Fruit fly (Drosophila melanogaster) whole organism, embryonic: Measurements from ENCODE around the gene CG31191.
A peak's percentile ranks its signal among the peaks of the same experiment; 100 is the strongest.

ENCODE experiments used
- Awh ChIP-seq: fragments of 200-800 bp; sonication (Bioruptor generic); IDR thresholded peaks from 2 replicates; pipeline ENCODE4, ENCODE4 v1.3.6; 2022; ENCODE audit warnings: missing biosample characterization, missing genetic modification characterization
- B-H1 ChIP-seq: fragments of 200-800 bp; sonication (Bioruptor generic); IDR thresholded peaks from 3 replicates; pipeline ENCODE4 v1.3.6; 2022; ENCODE audit warnings: missing biosample characterization, missing genetic modification characterization
- Bdp1 ChIP-seq: fragments of 200-800 bp; sonication (Bioruptor generic); optimal IDR thresholded peaks from 3 replicates; lab custom pipeline; 2016; ENCODE audit warnings: missing biosample characterization, missing genetic modification characterization
- CG10267 ChIP-seq: fragments of 200-800 bp; sonication (Bioruptor generic); optimal IDR thresholded peaks from 2 replicates; lab custom pipeline; 2018; ENCODE audit warnings: missing biosample characterization, mild to moderate bottlenecking, missing genetic modification characterization, moderate library complexity
- CG12071 ChIP-seq: fragments of 200-800 bp; sonication (Bioruptor generic); optimal IDR thresholded peaks from 3 replicates; lab custom pipeline; 2018; ENCODE audit warnings: missing biosample characterization, mild to moderate bottlenecking, missing genetic modification characterization
- CG12104 ChIP-seq: fragments of 200-800 bp; sonication (Bioruptor generic); optimal IDR thresholded peaks from 3 replicates; lab custom pipeline; 2016; ENCODE audit warnings: missing biosample characterization, missing genetic modification characterization
- CG12744 ChIP-seq: fragments of 200-800 bp; sonication (Bioruptor generic); optimal IDR thresholded peaks from 2 replicates; lab custom pipeline; 2016; ENCODE audit warnings: missing biosample characterization, missing genetic modification characterization
- CG13123 ChIP-seq: fragments of 200-800 bp; sonication (Bioruptor generic); optimal IDR thresholded peaks from 2 replicates; lab custom pipeline; 2016; ENCODE audit warnings: missing biosample characterization, missing genetic modification characterization
- CG14710 ChIP-seq: fragments of 200-800 bp; sonication (Bioruptor generic); optimal IDR thresholded peaks from 3 replicates; lab custom pipeline; 2019; ENCODE audit warnings: missing biosample characterization, mild to moderate bottlenecking, missing genetic modification characterization, moderate library complexity
- CG1647 ChIP-seq: fragments of 200-800 bp; sonication (Bioruptor generic); optimal IDR thresholded peaks from 3 replicates; lab custom pipeline; 2016; ENCODE audit warnings: missing biosample characterization, missing genetic modification characterization
- CG16779 ChIP-seq: fragments of 200-800 bp; sonication (Bioruptor generic); IDR thresholded peaks from 2 replicates; pipeline ENCODE4 v1.3.6; 2022; ENCODE audit warnings: missing biosample characterization, missing genetic modification characterization
- CG17385 ChIP-seq: fragments of 200-800 bp; sonication (Bioruptor generic); optimal IDR thresholded peaks from 3 replicates; lab custom pipeline; 2018; ENCODE audit warnings: missing biosample characterization, mild to moderate bottlenecking, missing genetic modification characterization
- CG17612 ChIP-seq: fragments of 200-800 bp; sonication (Bioruptor generic); IDR thresholded peaks from 2 replicates; pipeline ENCODE4 v1.3.6; 2022; ENCODE audit warnings: missing biosample characterization, missing genetic modification characterization
- CG18011 ChIP-seq: fragments of 200-800 bp; sonication (Bioruptor generic); optimal IDR thresholded peaks from 2 replicates; lab custom pipeline; 2017; ENCODE audit warnings: missing biosample characterization, missing genetic modification characterization, mild to moderate bottlenecking, moderate library complexity, missing genotype
- CG18262 ChIP-seq: fragments of 200-800 bp; optimal IDR thresholded peaks from 3 replicates; lab custom pipeline; 2019; ENCODE audit warnings: missing biosample characterization, mild to moderate bottlenecking, missing genetic modification characterization, moderate library complexity
- CG4328 ChIP-seq: fragments of 200-800 bp; sonication (Bioruptor generic); optimal IDR thresholded peaks from 3 replicates; lab custom pipeline; 2017; ENCODE audit warnings: missing biosample characterization, missing genetic modification reagents, missing genetic modification characterization
- CG4707 ChIP-seq: fragments of 200-800 bp; sonication (Bioruptor generic); optimal IDR thresholded peaks from 2 replicates; lab custom pipeline; 2018; ENCODE audit warnings: missing biosample characterization, mild to moderate bottlenecking, missing genetic modification characterization, moderate library complexity
- CG7357 ChIP-seq: fragments of 200-800 bp; sonication (Bioruptor generic); IDR thresholded peaks from 3 replicates; pipeline ENCODE4 v1.3.6; 2022; ENCODE audit warnings: missing biosample characterization, missing genetic modification characterization
- CG7839 ChIP-seq: fragments of 200-800 bp; sonication (Bioruptor generic); optimal IDR thresholded peaks from 3 replicates; lab custom pipeline; 2018; ENCODE audit warnings: missing biosample characterization, mild to moderate bottlenecking, missing genetic modification characterization, moderate library complexity
- CG9727 ChIP-seq: fragments of 200-800 bp; sonication (Bioruptor generic); optimal IDR thresholded peaks from 3 replicates; lab custom pipeline; 2017; ENCODE audit warnings: missing biosample characterization, mild to moderate bottlenecking, missing genetic modification characterization
- Hmx ChIP-seq: fragments of 200-800 bp; sonication (Bioruptor generic); optimal IDR thresholded peaks from 2 replicates; lab custom pipeline; 2016; ENCODE audit warnings: missing biosample characterization, missing genetic modification characterization
- Hr3 ChIP-seq: fragments of 200-800 bp; sonication (Bioruptor generic); optimal IDR thresholded peaks from 3 replicates; lab custom pipeline; 2016; ENCODE audit warnings: missing biosample characterization, missing genetic modification characterization
- Lim3 ChIP-seq: fragments of 200-800 bp; sonication (Bioruptor generic); IDR thresholded peaks from 2 replicates; pipeline ENCODE4 v1.3.6; 2022; ENCODE audit warnings: missing biosample characterization, missing genetic modification characterization
- Nf-YC ChIP-seq: fragments of 200-800 bp; optimal IDR thresholded peaks from 3 replicates; lab custom pipeline; 2019; ENCODE audit warnings: missing biosample characterization, mild to moderate bottlenecking, missing genetic modification characterization, moderate library complexity
- Side ChIP-seq: fragments of 200-800 bp; sonication (Bioruptor generic); optimal IDR thresholded peaks from 2 replicates; lab custom pipeline; 2016; ENCODE audit warnings: missing biosample characterization, missing genetic modification characterization
- Taf1 ChIP-seq: fragments of 200-800 bp; sonication (Bioruptor generic); IDR thresholded peaks from 2 replicates; pipeline ENCODE4 v1.3.6; 2022; ENCODE audit warnings: missing biosample characterization, missing genetic modification characterization
- abd-A ChIP-seq: fragments of 200-800 bp; sonication (Bioruptor generic); optimal IDR thresholded peaks from 3 replicates; lab custom pipeline; 2019; ENCODE audit warnings: missing biosample characterization, mild to moderate bottlenecking, missing genetic modification characterization, moderate library complexity
- amos ChIP-seq: fragments of 200-800 bp; sonication (Bioruptor generic); IDR thresholded peaks from 2 replicates; pipeline ENCODE4 v1.3.6; 2022; ENCODE audit warnings: missing biosample characterization, missing genetic modification characterization; ENCODE audit not compliant: partially characterized antibody
- ara ChIP-seq: fragments of 200-800 bp; sonication (Bioruptor generic); IDR thresholded peaks from 2 replicates; pipeline ENCODE4 v1.3.6; 2022; ENCODE audit warnings: missing biosample characterization, missing genetic modification characterization
- bcd ChIP-seq: fragments of 200-800 bp; sonication (Bioruptor generic); optimal IDR thresholded peaks from 2 replicates; lab custom pipeline; 2017; ENCODE audit warnings: missing biosample characterization, mild to moderate bottlenecking, missing genetic modification characterization
- br ChIP-seq: fragments of >200 bp; optimal IDR thresholded peaks from 2 replicates; lab custom pipeline; 2017
- chm ChIP-seq: fragments of 200-800 bp; sonication (Bioruptor generic); IDR thresholded peaks from 2 replicates; pipeline ENCODE4 v1.3.6; 2022; ENCODE audit warnings: missing biosample characterization, missing genetic modification characterization
- corto ChIP-seq: fragments of 200-800 bp; sonication (Bioruptor generic); optimal IDR thresholded peaks from 2 replicates; lab custom pipeline; 2016; ENCODE audit warnings: missing biosample characterization, mild to moderate bottlenecking, missing genetic modification characterization, moderate library complexity
- croc ChIP-seq: fragments of 200-800 bp; sonication (Bioruptor generic); conservative IDR thresholded peaks from 3 replicates; pipeline ENCODE4 v1.3.6; 2022; ENCODE audit warnings: missing biosample characterization, missing genetic modification characterization
- dan ChIP-seq: fragments of 200-800 bp; sonication (Bioruptor generic); IDR thresholded peaks from 2 replicates; pipeline ENCODE4 v1.3.6; 2022; ENCODE audit warnings: missing biosample characterization, missing genetic modification characterization
- danr ChIP-seq: fragments of 200-800 bp; sonication (Bioruptor generic); IDR thresholded peaks from 2 replicates; pipeline ENCODE4 v1.3.6; 2022; ENCODE audit warnings: missing biosample characterization, missing genetic modification characterization
- dati ChIP-seq: fragments of 200-800 bp; sonication (Bioruptor generic); IDR thresholded peaks from 2 replicates; pipeline ENCODE4 v1.3.6; 2022; ENCODE audit warnings: missing biosample characterization, missing genetic modification characterization
- ewg ChIP-seq: fragments of 200-800 bp; sonication (Bioruptor generic); optimal IDR thresholded peaks from 3 replicates; lab custom pipeline; 2017; ENCODE audit warnings: mild to moderate bottlenecking, missing biosample characterization, missing genetic modification reagents, missing genetic modification characterization
- fd102C ChIP-seq: fragments of 200-800 bp; sonication (Bioruptor generic); optimal IDR thresholded peaks from 2 replicates; lab custom pipeline; 2018; ENCODE audit warnings: missing biosample characterization, mild to moderate bottlenecking, missing genetic modification characterization, moderate library complexity
- fd3F ChIP-seq: fragments of 200-800 bp; sonication (Bioruptor generic); optimal IDR thresholded peaks from 2 replicates; lab custom pipeline; 2018; ENCODE audit warnings: missing biosample characterization, mild to moderate bottlenecking, missing genetic modification characterization, moderate library complexity
- ind ChIP-seq: fragments of 200-800 bp; sonication (Bioruptor generic); optimal IDR thresholded peaks from 3 replicates; lab custom pipeline; 2016; ENCODE audit warnings: missing biosample characterization, missing genetic modification characterization
- inv ChIP-seq: fragments of 200-800 bp; sonication (Bioruptor generic); IDR thresholded peaks from 2 replicates; pipeline ENCODE4 v1.3.6; 2022; ENCODE audit warnings: missing biosample characterization, missing genetic modification characterization; ENCODE audit not compliant: partially characterized antibody
- pan ChIP-seq, 4 experiments: fragments of >200 bp in 3 of 4; fragments of 200-800 bp in 1 of 4; sonication (Bioruptor generic) in 1 of 4; optimal IDR thresholded peaks in 3 of 4; IDR thresholded peaks in 1 of 4; 2 replicates each; pipeline versions ENCODE4 v1.3.6 to Lab custom; 2017 to 2022; ENCODE audit warnings: missing biosample characterization in 2 of 4, missing genetic modification characterization in 2 of 4, mixed read lengths in 1 of 4
- sim ChIP-seq: fragments of 200-800 bp; sonication (Bioruptor generic); IDR thresholded peaks from 2 replicates; pipeline ENCODE4 v1.3.6; 2022; ENCODE audit warnings: missing biosample characterization, missing genetic modification characterization
- sna ChIP-seq: fragments of 200-800 bp; sonication (Bioruptor generic); IDR thresholded peaks from 2 replicates; pipeline ENCODE4 v1.3.6; 2022; ENCODE audit warnings: missing biosample characterization, missing genetic modification characterization; ENCODE audit not compliant: partially characterized antibody
- sob ChIP-seq: fragments of 200-800 bp; sonication (Bioruptor generic); IDR thresholded peaks from 2 replicates; pipeline ENCODE4 v1.3.6; 2022; ENCODE audit warnings: missing biosample characterization, missing genetic modification characterization
- sug ChIP-seq: fragments of 200-800 bp; optimal IDR thresholded peaks from 2 replicates; lab custom pipeline; 2019; ENCODE audit warnings: missing biosample characterization, mild to moderate bottlenecking, missing genetic modification characterization, moderate library complexity
- trem ChIP-seq: fragments of 200-800 bp; optimal IDR thresholded peaks from 3 replicates; lab custom pipeline; 2019; ENCODE audit warnings: missing biosample characterization, mild to moderate bottlenecking, missing genetic modification characterization, moderate library complexity
- zen ChIP-seq: fragments of 200-800 bp; sonication (Bioruptor generic); optimal IDR thresholded peaks from 3 replicates; lab custom pipeline; 2018; ENCODE audit warnings: missing biosample characterization, mild to moderate bottlenecking, missing genetic modification characterization, moderate library complexity
- zen2 ChIP-seq: fragments of 200-800 bp; sonication (Bioruptor generic); IDR thresholded peaks from 3 replicates; pipeline ENCODE4 v1.3.6; 2022; ENCODE audit warnings: missing biosample characterization, missing genetic modification characterization; ENCODE audit not compliant: partially characterized antibody
- zf30C ChIP-seq: fragments of 200-800 bp; sonication (Bioruptor generic); optimal IDR thresholded peaks from 3 replicates; lab custom pipeline; 2018; ENCODE audit warnings: missing biosample characterization, mild to moderate bottlenecking, missing genetic modification characterization

The CG31191 gene

DNA sequence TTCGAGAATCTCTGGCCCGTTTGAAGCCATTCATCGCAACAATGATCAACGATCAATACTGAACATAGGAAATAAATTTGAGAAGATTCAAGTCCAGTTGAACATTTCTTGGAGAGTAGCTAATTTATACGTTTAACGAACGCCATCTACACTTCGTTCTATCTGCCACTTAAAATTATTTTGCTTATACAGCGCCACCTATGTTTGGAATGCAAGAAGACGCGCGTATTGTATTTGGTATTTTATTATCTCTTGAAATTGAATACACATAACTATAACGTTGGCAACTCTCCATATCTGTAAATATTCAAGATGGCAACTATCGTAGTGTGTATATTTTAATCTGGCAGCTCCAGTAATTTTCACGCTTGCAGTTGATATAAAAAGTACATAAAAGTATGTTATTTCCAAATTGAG is 2.7 kb upstream of the CG31191 start (continued):
- TF ChIP-seq CG14710 (tag; lab: Kevin White, UChicago), result no peak
- no peak for TF ChIP-seq CG12071 (GFP tag; lab: Kevin White, UChicago)
- TF ChIP-seq zf30C (GFP tag; lab: Kevin White, UChicago), result no peak
- TF ChIP-seq CG18011, result no peak
- peak; percentile 41 for TF ChIP-seq sug
- TF ChIP-seq Hmx (GFP tag; lab: Kevin White, UChicago), result no peak
- TF ChIP-seq sob (GFP tag; lab: Robert Waterston, UW), result peak; percentile 66
- peak; percentile 39 for TF ChIP-seq Side (GFP tag; lab: Kevin White, UChicago)
- TF ChIP-seq ara (GFP tag; lab: Robert Waterston, UW), result no peak
- TF ChIP-seq abd-A (tag; lab: Kevin White, UChicago), result no peak
- TF ChIP-seq zen2 (GFP tag; lab: Robert Waterston, UW), result no peak
- TF ChIP-seq CG9727 (GFP tag; lab: Kevin White, UChicago), result no peak
- TF ChIP-seq Lim3 (GFP tag; lab: Robert Waterston, UW), result no peak
- TF ChIP-seq CG17385 (GFP tag; lab: Kevin White, UChicago), result no peak
- peak; percentile 12 for TF ChIP-seq CG7839
- TF ChIP-seq zen (tag; lab: Kevin White, UChicago), result peak; percentile 15
- no peak for TF ChIP-seq danr
- TF ChIP-seq br (lab: Kevin White, UChicago), result no peak
- TF ChIP-seq ewg, result no peak
- no peak for TF ChIP-seq dan (GFP tag; lab: Robert Waterston, UW)
- TF ChIP-seq Nf-YC (tag; lab: Kevin White, UChicago), result no peak
- TF ChIP-seq ind (GFP tag; lab: Kevin White, UChicago), result peak; percentile 20
- TF ChIP-seq trem (tag; lab: Kevin White, UChicago), result peak; percentile 47
- no peak for TF ChIP-seq CG13123 (GFP tag; lab: Kevin White, UChicago)
- TF ChIP-seq Bdp1 (GFP tag; lab: Kevin White, UChicago), result no peak
- 0 out of 2 replicates have a peak, but pooled peaks have one; percentile 9 for TF ChIP-seq Awh (GFP tag; lab: Robert Waterston, UW)
- TF ChIP-seq CG12744 (GFP tag; lab: Kevin White, UChicago), result peak; percentile 39
- 0 out of 2 replicates have a peak, but pooled peaks have one; percentile 39 for TF ChIP-seq Taf1 (GFP tag; lab: Robert Waterston, UW)
- TF ChIP-seq inv (GFP tag; lab: Robert Waterston, UW), result no peak
- no peak for TF ChIP-seq corto (GFP tag; lab: Kevin White, UChicago)
- TF ChIP-seq dati (GFP tag; lab: Robert Waterston, UW), result no peak
- TF ChIP-seq chm (GFP tag; lab: Robert Waterston, UW), result no peak
- TF ChIP-seq CG16779 (GFP tag; lab: Robert Waterston, UW), result no peak
- no peak for TF ChIP-seq pan (optimal IDR thresholded peaks at IDR 0.05; lab: Kevin White, UChicago)
- TF ChIP-seq pan (GFP tag; optimal IDR thresholded peaks at IDR 0.05 in 1 of 2, IDR thresholded peaks at IDR 0.05 in 1 of 2), result peak in 1 of 2 experiments; percentile 33
- no peak for TF ChIP-seq fd3F
- TF ChIP-seq CG12104, result no peak
- TF ChIP-seq CG10267, result peak; percentile 56
- no peak for TF ChIP-seq CG1647 (GFP tag; lab: Kevin White, UChicago)
- TF ChIP-seq B-H1 (GFP tag; lab: Robert Waterston, UW), result no peak
- no peak for TF ChIP-seq CG4328
- TF ChIP-seq CG18262 (tag; lab: Kevin White, UChicago), result no peak
- TF ChIP-seq CG4707 (GFP tag; lab: Kevin White, UChicago), result no peak
- no peak for TF ChIP-seq Hr3 (GFP tag; lab: Kevin White, UChicago)
- TF ChIP-seq bcd (GFP tag; lab: Kevin White, UChicago), result peak; percentile 26
- TF ChIP-seq CG17612 (GFP tag; lab: Robert Waterston, UW), result no peak
- no peak for TF ChIP-seq croc (GFP tag; lab: Robert Waterston, UW)
- TF ChIP-seq fd102C (GFP tag; lab: Kevin White, UChicago), result no peak
- TF ChIP-seq sim (GFP tag; lab: Robert Waterston, UW), result no peak
- peak; percentile 16; the same call in 1 of the 2 replicates for TF ChIP-seq amos
- TF ChIP-seq CG7357, result no peak
- no peak for TF ChIP-seq sna
